Worm (Caenorhabditis elegans) whole organism, L4 larva: ENCODE measurements around the gene slc-25A18.2.

Experiments used
- F26F4.8 ChIP-seq: fragments of 200-800 bp; sonication (Bioruptor generic); conservative IDR thresholded peaks from 2 replicates; pipeline ENCODE4 v1.3.6; 2022; ENCODE audit warnings: missing genetic modification characterization, missing compliant biosample characterization
- F37D6.2 ChIP-seq: sonication (generic microtip); optimal IDR thresholded peaks from 2 replicates; lab custom pipeline; 2016; ENCODE audit warnings: mild to moderate bottlenecking, missing genetic modification characterization, missing compliant biosample characterization
- F49E8.2 ChIP-seq: sonication (generic microtip); optimal IDR thresholded peaks from 2 replicates; lab custom pipeline; 2016; ENCODE audit warnings: missing compliant biosample characterization, mild to moderate bottlenecking, missing genetic modification characterization, borderline replicate concordance
- dpl-1 ChIP-seq: fragments of 150-350 bp; optimal IDR thresholded peaks from 2 replicates; lab custom pipeline; 2014; ENCODE audit warnings: missing biosample characterization, missing genetic modification reagents, missing genetic modification characterization
- dve-1 ChIP-seq: sonication (generic microtip); optimal IDR thresholded peaks from 2 replicates; lab custom pipeline; 2017; ENCODE audit warnings: antibody characterized with exemption, mild to moderate bottlenecking, missing genetic modification characterization, missing compliant biosample characterization; ENCODE audit not compliant: insufficient read depth
- jun-1 ChIP-seq: fragments of 150-350 bp; optimal IDR thresholded peaks from 2 replicates; lab custom pipeline; 2014; ENCODE audit warnings: missing biosample characterization, missing genetic modification reagents, missing genetic modification characterization
- lin-13 ChIP-seq: fragments of 150-350 bp; optimal IDR thresholded peaks from 2 replicates; lab custom pipeline; 2014; ENCODE audit warnings: missing biosample characterization, missing genetic modification reagents, missing genetic modification characterization
- nhr-11 ChIP-seq: fragments of 150-350 bp; optimal IDR thresholded peaks from 2 replicates; lab custom pipeline; 2014; ENCODE audit warnings: missing biosample characterization, missing genetic modification characterization
- nhr-76 ChIP-seq: fragments of 150-350 bp; optimal IDR thresholded peaks from 2 replicates; lab custom pipeline; 2014; ENCODE audit warnings: missing biosample characterization, missing genetic modification characterization
- unc-130 ChIP-seq: sonication (generic microtip); optimal IDR thresholded peaks from 2 replicates; lab custom pipeline; 2016; ENCODE audit warnings: missing genetic modification reagents, missing genetic modification characterization, missing compliant biosample characterization
- ztf-11 ChIP-seq: fragments of 150-350 bp; optimal IDR thresholded peaks from 2 replicates; lab custom pipeline; 2014; ENCODE audit warnings: missing biosample characterization, missing genetic modification characterization

DNA sequence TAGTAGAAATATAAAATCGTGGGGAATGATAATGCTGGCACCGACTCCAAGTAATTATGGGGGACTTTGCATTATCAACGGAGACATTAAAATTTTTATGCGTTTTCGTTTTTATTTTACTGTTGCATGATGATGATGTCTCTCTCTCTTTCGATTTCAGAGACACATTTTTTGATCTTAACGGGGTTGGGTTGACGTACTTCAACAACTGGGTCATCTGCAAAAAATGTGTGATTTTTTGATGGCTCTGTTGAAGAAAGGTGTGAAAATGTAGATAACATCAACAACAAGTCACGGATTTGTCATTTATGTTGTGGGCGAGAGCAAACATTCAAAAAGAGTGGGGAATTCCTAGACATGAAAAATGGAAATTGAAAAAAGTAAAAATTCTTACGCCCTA is 26.5 kb downstream of the slc-25A18.2 start, which contains the start of gene F55G1.15:
- no peak for TF ChIP-seq lin-13 (GFP tag; lab: Kevin White, UChicago)
- no peak for TF ChIP-seq jun-1 (tag; lab: Kevin White, UChicago)
- TF ChIP-seq F37D6.2 (tag; lab: Kevin White, UChicago): no peak
- no peak for TF ChIP-seq dpl-1 (GFP tag; lab: Kevin White, UChicago)
- TF ChIP-seq dve-1 (tag; lab: Kevin White, UChicago): peak; percentile 8
- TF ChIP-seq F49E8.2: no peak
- no peak for TF ChIP-seq ztf-11 (tag; lab: Kevin White, UChicago)
- TF ChIP-seq nhr-11 (tag; lab: Kevin White, UChicago): no peak
- TF ChIP-seq F26F4.8 (GFP tag; lab: Robert Waterston, UW): no peak
- TF ChIP-seq unc-130 (GFP tag; lab: Kevin White, UChicago): no peak
- TF ChIP-seq nhr-76 (tag; lab: Kevin White, UChicago): no peak
